Fruit fly (Drosophila melanogaster): ENCODE measurements around the gene CG18273.
A peak's percentile ranks its signal among the peaks of the same experiment; 100 is the strongest.

DNA sequence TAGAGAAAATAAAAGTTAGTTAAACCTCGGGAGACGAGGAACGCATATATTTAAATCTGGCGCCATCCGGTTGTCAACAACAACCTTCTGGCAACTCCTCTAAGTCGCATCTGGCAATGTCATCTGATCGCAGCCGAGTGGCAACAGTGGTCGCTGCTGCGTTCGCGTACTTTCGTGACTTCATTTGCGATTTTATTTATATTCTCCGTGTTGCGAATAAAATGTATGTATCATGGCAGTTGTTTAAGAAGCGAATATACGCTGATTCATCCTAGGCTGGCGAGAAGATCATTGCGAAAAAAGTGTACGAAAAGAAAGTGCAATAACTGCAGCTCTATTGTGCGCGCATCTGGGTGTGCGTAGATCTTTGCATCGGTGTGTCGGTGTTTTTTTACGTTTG, 8.9 kb upstream of the CG18273 start, which contains the start of gene svr:
- TF ChIP-seq CG14711 (tag; optimal IDR thresholded peaks at IDR 0.05) = no peak
- no peak for TF ChIP-seq CG7101 (tag; optimal IDR thresholded peaks at IDR 0.05)
- TF ChIP-seq ovo (GFP tag; optimal IDR thresholded peaks at IDR 0.05) = no peak
- TF ChIP-seq CG11617 (GFP tag; optimal IDR thresholded peaks at IDR 0.05) = no peak
- peak; percentile 13 for TF ChIP-seq tj (GFP tag; optimal IDR thresholded peaks at IDR 0.05)
